Worm (Caenorhabditis elegans): Measurements from ENCODE around the gene srw-100.

DNA sequence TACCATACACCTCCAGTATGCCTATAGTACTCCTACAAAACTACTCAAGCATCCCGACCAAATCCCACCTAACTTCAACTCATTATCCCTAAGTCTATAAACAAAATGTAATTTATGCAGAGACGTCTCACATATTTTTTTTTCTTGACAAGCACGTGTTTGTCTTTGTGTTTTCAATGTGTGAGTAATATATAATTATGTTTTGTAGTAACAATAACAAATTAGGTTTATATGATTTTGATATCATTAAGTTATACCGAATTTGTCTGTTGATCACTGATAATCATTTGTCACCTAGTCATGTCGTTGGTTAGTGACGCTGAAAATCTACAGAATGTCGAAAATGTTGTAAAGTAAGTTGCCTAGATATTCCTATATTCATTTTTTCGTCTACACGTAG, 8.9 kb downstream of the srw-100 start, which contains the start of gene srw-102:
- TF ChIP-seq him-1 (tag; optimal IDR thresholded peaks at IDR 0.05) (no peak), dao-5 (tag; optimal IDR thresholded peaks at IDR 0.05) (no peak)

Measured in whole organism, L4/young adult.